Worm (Caenorhabditis elegans) whole organism, young adult: ENCODE results near the gene col-96.

Experiments used
- B0261.1 ChIP-seq: sonication (generic microtip); optimal IDR thresholded peaks from 2 replicates; lab custom pipeline; 2016; ENCODE audit warnings: mild to moderate bottlenecking, missing genetic modification characterization, moderate library complexity, missing compliant biosample characterization
- atf-7 ChIP-seq: sonication (generic microtip); optimal IDR thresholded peaks from 2 replicates; lab custom pipeline; 2017; ENCODE audit warnings: mild to moderate bottlenecking, missing genetic modification characterization, missing compliant biosample characterization
- ets-4 ChIP-seq: fragments of 200-800 bp; sonication (Bioruptor generic); optimal IDR thresholded peaks from 2 replicates; lab custom pipeline; 2018; ENCODE audit warnings: mild to moderate bottlenecking, missing genetic modification characterization, missing compliant biosample characterization
- mcd-1 ChIP-seq: fragments of 200-800 bp; sonication (Bioruptor generic); IDR thresholded peaks from 2 replicates; pipeline ENCODE4 v1.3.6; 2022; ENCODE audit warnings: missing genetic modification reagents, missing genetic modification characterization, missing compliant biosample characterization
- sdz-38 ChIP-seq: sonication (generic microtip); optimal IDR thresholded peaks from 2 replicates; lab custom pipeline; 2016; ENCODE audit warnings: missing genotype, missing genetic modification characterization, missing compliant biosample characterization
- unc-62 ChIP-seq: fragments of 150-350 bp; optimal IDR thresholded peaks from 2 replicates; lab custom pipeline; 2014; ENCODE audit warnings: missing biosample characterization, missing genetic modification reagents, missing genetic modification characterization
- ztf-22 ChIP-seq: fragments of 200-800 bp; sonication (Bioruptor generic); optimal IDR thresholded peaks from 2 replicates; lab custom pipeline; 2018; ENCODE audit warnings: mild to moderate bottlenecking, missing genetic modification characterization, moderate library complexity, missing compliant biosample characterization

DNA sequence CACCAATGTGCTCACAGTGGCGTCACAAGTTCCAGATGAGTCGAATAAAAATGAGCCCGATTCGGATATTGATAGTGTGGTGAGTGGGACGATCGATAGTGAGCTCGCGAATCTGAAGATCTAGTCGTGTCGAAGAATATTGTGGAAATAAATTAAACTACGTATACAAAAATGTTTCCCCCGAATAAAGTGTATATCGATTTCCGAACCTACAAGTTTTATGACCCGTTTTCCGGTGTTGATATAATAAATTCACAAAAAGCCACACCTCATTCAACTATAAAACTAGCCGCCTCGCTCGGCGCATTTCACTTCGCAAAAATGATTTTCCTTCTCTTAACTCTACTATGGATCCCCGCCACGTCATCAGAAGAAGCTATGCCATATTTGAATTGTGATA lies 6.6 kb downstream of the col-96 start, which contains the start of gene pqn-84:
- no peak for TF ChIP-seq sdz-38 (tag; lab: Kevin White, UChicago)
- no peak for TF ChIP-seq ets-4 (GFP tag; lab: Kevin White, UChicago)
- TF ChIP-seq ztf-22 (GFP tag; lab: Kevin White, UChicago): no peak
- TF ChIP-seq mcd-1: no peak
- no peak for TF ChIP-seq atf-7 (tag; lab: Kevin White, UChicago)
- no peak for TF ChIP-seq B0261.1 (tag; lab: Kevin White, UChicago)
- TF ChIP-seq unc-62: no peak
